Fruit fly (Drosophila melanogaster) whole organism, embryonic: Measurements from ENCODE around the gene CG17816.

ENCODE experiments used
- Ada2b ChIP-seq: fragments of 200-800 bp; sonication (Bioruptor generic); IDR thresholded peaks from 2 replicates; pipeline ENCODE4 v1.3.6; 2022; ENCODE audit warnings: missing biosample characterization, missing genetic modification characterization
- Aef1 ChIP-seq: fragments of 200-800 bp; sonication (Bioruptor generic); IDR thresholded peaks from 3 replicates; pipeline ENCODE4 v1.3.6; 2022; ENCODE audit warnings: missing biosample characterization, missing genetic modification characterization
- Bdp1 ChIP-seq: fragments of 200-800 bp; sonication (Bioruptor generic); optimal IDR thresholded peaks from 3 replicates; lab custom pipeline; 2016; ENCODE audit warnings: missing biosample characterization, missing genetic modification characterization
- CG12942 ChIP-seq: fragments of 200-800 bp; sonication (Bioruptor generic); optimal IDR thresholded peaks from 3 replicates; lab custom pipeline; 2016; ENCODE audit warnings: missing biosample characterization, missing genetic modification characterization
- CG14050 ChIP-seq: fragments of 200-800 bp; sonication (Bioruptor generic); IDR thresholded peaks from 3 replicates; pipeline ENCODE4 v1.3.6; 2022; ENCODE audit warnings: missing biosample characterization, missing genetic modification characterization
- CG1529 ChIP-seq: fragments of 200-800 bp; sonication (Bioruptor generic); optimal IDR thresholded peaks from 3 replicates; lab custom pipeline; 2018; ENCODE audit warnings: missing biosample characterization, missing genetic modification characterization
- CG16863 ChIP-seq: fragments of 200-800 bp; sonication (Bioruptor generic); optimal IDR thresholded peaks from 3 replicates; lab custom pipeline; 2016; ENCODE audit warnings: missing biosample characterization, missing genetic modification characterization
- CG2202 ChIP-seq: fragments of 200-800 bp; sonication (Bioruptor generic); optimal IDR thresholded peaks from 2 replicates; lab custom pipeline; 2018; ENCODE audit warnings: missing biosample characterization, mild to moderate bottlenecking, missing genetic modification characterization
- CG30431 ChIP-seq: fragments of 200-800 bp; sonication (Bioruptor generic); optimal IDR thresholded peaks from 2 replicates; lab custom pipeline; 2017; ENCODE audit warnings: missing biosample characterization, missing genetic modification characterization
- CG3281 ChIP-seq: fragments of 200-800 bp; sonication (Bioruptor generic); optimal IDR thresholded peaks from 3 replicates; lab custom pipeline; 2017; ENCODE audit warnings: missing biosample characterization, mild to moderate bottlenecking, missing genetic modification characterization
- CG34224 ChIP-seq: fragments of 200-800 bp; sonication (Bioruptor generic); IDR thresholded peaks from 3 replicates; pipeline ENCODE4 v1.3.6; 2022; ENCODE audit warnings: missing biosample characterization, missing genetic modification characterization; ENCODE audit not compliant: partially characterized antibody
- CG4328 ChIP-seq: fragments of 200-800 bp; sonication (Bioruptor generic); optimal IDR thresholded peaks from 3 replicates; lab custom pipeline; 2017; ENCODE audit warnings: missing biosample characterization, missing genetic modification reagents, missing genetic modification characterization
- CG43689 ChIP-seq: fragments of 200-800 bp; sonication (Bioruptor generic); IDR thresholded peaks from 2 replicates; pipeline ENCODE4 v1.3.6; 2022; ENCODE audit warnings: missing biosample characterization, missing genetic modification characterization
- CG4820 ChIP-seq: fragments of 200-800 bp; sonication (Bioruptor generic); optimal IDR thresholded peaks from 3 replicates; lab custom pipeline; 2016; ENCODE audit warnings: missing biosample characterization, missing genetic modification characterization
- CG6813 ChIP-seq: fragments of 200-800 bp; sonication (Bioruptor generic); optimal IDR thresholded peaks from 2 replicates; lab custom pipeline; 2017; ENCODE audit warnings: missing biosample characterization, missing genetic modification characterization, mild to moderate bottlenecking, moderate library complexity, missing genetic modification reagents
- CG9797 ChIP-seq: fragments of 200-800 bp; sonication (Bioruptor generic); optimal IDR thresholded peaks from 3 replicates; lab custom pipeline; 2018; ENCODE audit warnings: missing biosample characterization, mild to moderate bottlenecking, missing genetic modification characterization
- Camta ChIP-seq: fragments of 200-800 bp; sonication (Bioruptor generic); optimal IDR thresholded peaks from 2 replicates; lab custom pipeline; 2016; ENCODE audit warnings: missing biosample characterization, missing genetic modification characterization
- Chrac-16 ChIP-seq: fragments of 200-800 bp; sonication (Bioruptor generic); optimal IDR thresholded peaks from 3 replicates; lab custom pipeline; 2016; ENCODE audit warnings: missing biosample characterization, missing genetic modification characterization
- D19B ChIP-seq: fragments of 200-800 bp; sonication (Bioruptor generic); optimal IDR thresholded peaks from 2 replicates; lab custom pipeline; 2017; ENCODE audit warnings: missing biosample characterization, mild to moderate bottlenecking, missing genetic modification characterization
- Dad ChIP-seq: fragments of 200-800 bp; sonication (Bioruptor generic); optimal IDR thresholded peaks from 3 replicates; lab custom pipeline; 2016; ENCODE audit warnings: missing biosample characterization, missing genetic modification characterization
- Doc3 ChIP-seq: fragments of 200-800 bp; sonication (Bioruptor generic); IDR thresholded peaks from 3 replicates; pipeline ENCODE4 v1.3.6; 2022; ENCODE audit warnings: missing biosample characterization, missing genetic modification characterization; ENCODE audit not compliant: partially characterized antibody
- HmgD ChIP-seq: fragments of 200-800 bp; sonication (Bioruptor generic); optimal IDR thresholded peaks from 3 replicates; lab custom pipeline; 2016; ENCODE audit warnings: missing biosample characterization, missing genetic modification characterization
- HmgZ ChIP-seq: fragments of 200-800 bp; sonication (Bioruptor generic); optimal IDR thresholded peaks from 2 replicates; lab custom pipeline; 2018; ENCODE audit warnings: missing biosample characterization, mild to moderate bottlenecking, missing genetic modification characterization
- Max ChIP-seq: fragments of 200-800 bp; sonication (Bioruptor generic); optimal IDR thresholded peaks from 2 replicates; lab custom pipeline; 2016; ENCODE audit warnings: missing biosample characterization, mild to moderate bottlenecking, missing genetic modification characterization
- Nf-YC ChIP-seq: fragments of 200-800 bp; optimal IDR thresholded peaks from 3 replicates; lab custom pipeline; 2019; ENCODE audit warnings: missing biosample characterization, mild to moderate bottlenecking, missing genetic modification characterization, moderate library complexity
- Poxn ChIP-seq: fragments of 200-800 bp; sonication (Bioruptor generic); IDR thresholded peaks from 2 replicates; pipeline ENCODE4 v1.3.6; 2022; ENCODE audit warnings: missing biosample characterization, missing genetic modification characterization
- Ravus ChIP-seq: fragments of 200-800 bp; sonication (Bioruptor generic); IDR thresholded peaks from 2 replicates; pipeline ENCODE4 v1.3.6; 2022; ENCODE audit warnings: missing biosample characterization, missing genetic modification characterization
- Rx ChIP-seq: fragments of 200-800 bp; sonication (Bioruptor generic); IDR thresholded peaks from 2 replicates; pipeline ENCODE4 v1.3.6; 2022; ENCODE audit warnings: missing biosample characterization, missing genetic modification characterization
- YL-1 ChIP-seq: fragments of 200-800 bp; sonication (Bioruptor generic); optimal IDR thresholded peaks from 3 replicates; lab custom pipeline; 2017; ENCODE audit warnings: missing biosample characterization, mild to moderate bottlenecking, missing genetic modification characterization
- ase ChIP-seq: fragments of 200-800 bp; sonication (Bioruptor generic); IDR thresholded peaks from 3 replicates; pipeline ENCODE4 v1.3.6; 2022; ENCODE audit warnings: missing biosample characterization, missing genetic modification characterization
- cas ChIP-seq: fragments of 200-800 bp; sonication (Bioruptor generic); IDR thresholded peaks from 2 replicates; pipeline ENCODE4 v1.3.6; 2022; ENCODE audit warnings: missing biosample characterization, missing genetic modification characterization
- cg ChIP-seq: fragments of 200-800 bp; sonication (Bioruptor generic); optimal IDR thresholded peaks from 3 replicates; lab custom pipeline; 2019; ENCODE audit warnings: missing biosample characterization, mild to moderate bottlenecking, missing genetic modification characterization, moderate library complexity
- crol ChIP-seq: fragments of 200-800 bp; sonication (Bioruptor generic); IDR thresholded peaks from 2 replicates; pipeline ENCODE4 v1.3.6; 2022; ENCODE audit warnings: missing biosample characterization, missing genetic modification characterization
- esg ChIP-seq: fragments of 200-800 bp; sonication (Bioruptor generic); conservative IDR thresholded peaks from 2 replicates; pipeline ENCODE4 v1.3.6; 2022; ENCODE audit warnings: missing biosample characterization, missing genetic modification characterization
- fu2 ChIP-seq: fragments of 200-800 bp; sonication (Bioruptor generic); optimal IDR thresholded peaks from 2 replicates; lab custom pipeline; 2016; ENCODE audit warnings: missing biosample characterization, missing genetic modification characterization
- gcm ChIP-seq: fragments of 200-800 bp; sonication (Bioruptor generic); optimal IDR thresholded peaks from 2 replicates; lab custom pipeline; 2019; ENCODE audit warnings: missing biosample characterization, mild to moderate bottlenecking, missing genetic modification characterization, moderate library complexity
- hkb ChIP-seq, 2 experiments: fragments of 200-800 bp in 1 of 2; fragments of >200 bp in 1 of 2; sonication (Bioruptor generic) in 1 of 2; IDR thresholded peaks in 1 of 2; optimal IDR thresholded peaks in 1 of 2; 2 replicates each; pipeline versions ENCODE4 v1.3.6 to Lab custom; 2017 to 2022; ENCODE audit warnings: missing biosample characterization in 1 of 2, missing genetic modification characterization in 1 of 2
- jing ChIP-seq: fragments of 200-800 bp; sonication (Bioruptor generic); optimal IDR thresholded peaks from 2 replicates; lab custom pipeline; 2018; ENCODE audit warnings: missing biosample characterization, mild to moderate bottlenecking, missing genetic modification characterization
- lbe ChIP-seq: fragments of 200-800 bp; sonication (Bioruptor generic); optimal IDR thresholded peaks from 2 replicates; lab custom pipeline; 2016; ENCODE audit warnings: missing biosample characterization, mild to moderate bottlenecking, missing genetic modification characterization
- lola ChIP-seq, 3 experiments: fragments of >200 bp in 2 of 3; fragments of 200-800 bp in 1 of 3; sonication (Bioruptor generic) in 1 of 3; optimal IDR thresholded peaks; 2 replicates each; lab custom pipeline; 2017 to 2019; ENCODE audit warnings: missing biosample characterization in 3 of 3, missing genetic modification characterization in 3 of 3, mild to moderate bottlenecking in 1 of 3, moderate library complexity in 1 of 3
- nau ChIP-seq: fragments of 200-800 bp; sonication (Bioruptor generic); optimal IDR thresholded peaks from 3 replicates; lab custom pipeline; 2017; ENCODE audit warnings: missing biosample characterization, mild to moderate bottlenecking, missing genetic modification characterization, missing genetic modification reagents
- oc ChIP-seq: fragments of 200-800 bp; sonication (Bioruptor generic); optimal IDR thresholded peaks from 2 replicates; lab custom pipeline; 2018; ENCODE audit warnings: missing biosample characterization, mild to moderate bottlenecking, missing genetic modification characterization, moderate library complexity
- prd ChIP-seq, 3 experiments: fragments of >200 bp in 2 of 3; fragments of 200-800 bp in 1 of 3; sonication (Bioruptor generic) in 1 of 3; optimal IDR thresholded peaks in 2 of 3; IDR thresholded peaks in 1 of 3; 2 replicates in 2 of 3; 3 replicates in 1 of 3; pipeline versions ENCODE4 v1.3.6 to Lab custom; 2017 to 2022; ENCODE audit warnings: missing biosample characterization in 1 of 3, missing genetic modification characterization in 1 of 3
- tap ChIP-seq: fragments of 200-800 bp; optimal IDR thresholded peaks from 3 replicates; lab custom pipeline; 2019; ENCODE audit warnings: missing biosample characterization, mild to moderate bottlenecking, missing genetic modification characterization, moderate library complexity
- tio ChIP-seq: fragments of 200-800 bp; sonication (Bioruptor generic); optimal IDR thresholded peaks from 2 replicates; lab custom pipeline; 2017; ENCODE audit warnings: missing biosample characterization, missing genetic modification characterization, inconsistent platforms
- toy ChIP-seq: fragments of 200-800 bp; sonication (Bioruptor generic); IDR thresholded peaks from 2 replicates; pipeline ENCODE4 v1.3.6; 2022; ENCODE audit warnings: missing biosample characterization, missing genetic modification characterization
- trh ChIP-seq: fragments of 200-800 bp; sonication (Bioruptor generic); optimal IDR thresholded peaks from 2 replicates; lab custom pipeline; 2016; ENCODE audit warnings: missing biosample characterization, missing genetic modification characterization
- twi ChIP-seq: fragments of 200-800 bp; optimal IDR thresholded peaks from 2 replicates; lab custom pipeline; 2019; ENCODE audit warnings: missing biosample characterization, mild to moderate bottlenecking, missing genetic modification characterization, moderate library complexity
- tx ChIP-seq: fragments of 200-800 bp; sonication (Bioruptor generic); optimal IDR thresholded peaks from 2 replicates; lab custom pipeline; 2016; ENCODE audit warnings: missing biosample characterization, missing genetic modification characterization
- wek ChIP-seq: fragments of 200-800 bp; sonication (Bioruptor generic); optimal IDR thresholded peaks from 3 replicates; lab custom pipeline; 2018; ENCODE audit warnings: missing biosample characterization, mild to moderate bottlenecking, missing genetic modification characterization, moderate library complexity
- wor ChIP-seq: fragments of 200-800 bp; sonication (Bioruptor generic); IDR thresholded peaks from 2 replicates; pipeline ENCODE4 v1.3.6; 2022; ENCODE audit warnings: missing biosample characterization, missing genetic modification characterization

CG17816 gene

dm6 chr3R:7907311-7907710 is 20.8 kb upstream of the CG17816 start, which contains the start of the genes Taf7 and EMC1 (continued):
- peak; percentile 59 for TF ChIP-seq CG4820 (GFP tag; lab: Kevin White, UChicago)
- no peak for TF ChIP-seq toy (GFP tag; lab: Robert Waterston, UW)
- TF ChIP-seq YL-1 (GFP tag; lab: Kevin White, UChicago) = peak; percentile 46
- TF ChIP-seq Chrac-16 (GFP tag; lab: Kevin White, UChicago) = peak; percentile 22
- peak; percentile 26 for TF ChIP-seq Bdp1 (GFP tag; lab: Kevin White, UChicago)
- no peak for TF ChIP-seq CG14050
- no peak for TF ChIP-seq prd (optimal IDR thresholded peaks at IDR 0.05; lab: Kevin White, UChicago)
- TF ChIP-seq prd (GFP tag; IDR thresholded peaks at IDR 0.05; lab: Robert Waterston, UW) = peak; percentile 38; the same call in 1 of the 3 replicates
- TF ChIP-seq Ravus (GFP tag; lab: Robert Waterston, UW) = no peak
- peak; percentile 77 for TF ChIP-seq hkb (optimal IDR thresholded peaks at IDR 0.05; lab: Kevin White, UChicago)
- TF ChIP-seq hkb (GFP tag; IDR thresholded peaks at IDR 0.05; lab: Robert Waterston, UW) = no peak
- no peak for TF ChIP-seq CG3281 (GFP tag; lab: Kevin White, UChicago)
- TF ChIP-seq ase (GFP tag; lab: Robert Waterston, UW) = no peak
- TF ChIP-seq CG1529 (GFP tag; lab: Kevin White, UChicago) = no peak
- TF ChIP-seq HmgZ (tag; lab: Kevin White, UChicago) = peak; percentile 46
- no peak for TF ChIP-seq Rx (GFP tag; lab: Robert Waterston, UW)
- no peak for TF ChIP-seq tap
- peak; percentile 28 for TF ChIP-seq fu2 (GFP tag; lab: Kevin White, UChicago)
- no peak for TF ChIP-seq cas (GFP tag; lab: Robert Waterston, UW)
- no peak for TF ChIP-seq twi (tag; lab: Kevin White, UChicago)
- TF ChIP-seq trh = no peak
- peak; percentile 17 for TF ChIP-seq tx (GFP tag; lab: Kevin White, UChicago)
- TF ChIP-seq oc (tag; lab: Kevin White, UChicago) = no peak
- 0 out of 2 replicates have a peak, but pooled peaks have one; percentile 13 for TF ChIP-seq esg (GFP tag; lab: Robert Waterston, UW)
- TF ChIP-seq CG6813 (GFP tag; lab: Kevin White, UChicago) = no peak
- TF ChIP-seq jing (GFP tag; lab: Kevin White, UChicago) = no peak
- no peak for TF ChIP-seq CG43689 (GFP tag; lab: Robert Waterston, UW)
- TF ChIP-seq tio = no peak
- peak; percentile 46 for TF ChIP-seq Max (GFP tag; lab: Kevin White, UChicago)
- TF ChIP-seq Poxn = no peak
- no peak for TF ChIP-seq Ada2b (GFP tag; lab: Robert Waterston, UW)
- TF ChIP-seq CG12942 = peak; percentile 30
- TF ChIP-seq CG9797 (GFP tag; lab: Kevin White, UChicago) = peak; percentile 49
- peak; percentile 89 for TF ChIP-seq Doc3 (GFP tag; lab: Robert Waterston, UW)
- TF ChIP-seq cg (GFP tag; lab: Kevin White, UChicago) = no peak
- no peak for TF ChIP-seq lbe (GFP tag; lab: Kevin White, UChicago)
- no peak for TF ChIP-seq Nf-YC (tag; lab: Kevin White, UChicago)
- no peak for TF ChIP-seq CG2202 (tag; lab: Kevin White, UChicago)
- TF ChIP-seq CG34224 (GFP tag; lab: Robert Waterston, UW) = peak; percentile 89
- peak; percentile 78 for TF ChIP-seq HmgD
- no peak for TF ChIP-seq nau (GFP tag; lab: Kevin White, UChicago)
- no peak for TF ChIP-seq CG30431 (GFP tag; lab: Kevin White, UChicago)
- TF ChIP-seq wor (GFP tag; lab: Robert Waterston, UW) = no peak
- peak; percentile 19 for TF ChIP-seq Camta (GFP tag; lab: Kevin White, UChicago)
- peak; percentile 16 for TF ChIP-seq Dad
- TF ChIP-seq D19B (GFP tag; lab: Kevin White, UChicago) = no peak
- no peak for TF ChIP-seq crol
- no peak for TF ChIP-seq CG4328 (GFP tag; lab: Kevin White, UChicago)
- no peak for TF ChIP-seq gcm (GFP tag; lab: Kevin White, UChicago)
- no peak for TF ChIP-seq wek
- TF ChIP-seq lola (GFP tag; optimal IDR thresholded peaks at IDR 0.05; lab: Kevin White, UChicago) = peak in 1 of 3 experiments; percentile 65
- TF ChIP-seq CG16863 (GFP tag; lab: Kevin White, UChicago) = peak; percentile 19
- no peak for TF ChIP-seq Aef1 (GFP tag; lab: Robert Waterston, UW)
